Fruit fly (Drosophila melanogaster) whole organism, embryonic: ENCODE measurements around the gene CG43051.

Experiments
- Bdp1 ChIP-seq: fragments of 200-800 bp; sonication (Bioruptor generic); optimal IDR thresholded peaks from 3 replicates; lab custom pipeline; 2016; ENCODE audit warnings: missing biosample characterization, missing genetic modification characterization
- CG10147 ChIP-seq: fragments of 200-800 bp; sonication (Bioruptor generic); optimal IDR thresholded peaks from 2 replicates; lab custom pipeline; 2019; ENCODE audit warnings: missing biosample characterization, mild to moderate bottlenecking, missing genetic modification characterization, moderate library complexity
- CG1024 ChIP-seq: fragments of 200-800 bp; sonication (Bioruptor generic); IDR thresholded peaks from 2 replicates; pipeline ENCODE4 v1.3.6; 2022; ENCODE audit warnings: missing biosample characterization, missing genetic modification characterization
- CG10654 ChIP-seq: fragments of 200-800 bp; sonication (Bioruptor generic); optimal IDR thresholded peaks from 2 replicates; lab custom pipeline; 2016; ENCODE audit warnings: missing biosample characterization, missing genetic modification characterization
- CG12071 ChIP-seq: fragments of 200-800 bp; sonication (Bioruptor generic); optimal IDR thresholded peaks from 3 replicates; lab custom pipeline; 2018; ENCODE audit warnings: missing biosample characterization, mild to moderate bottlenecking, missing genetic modification characterization
- CG15601 ChIP-seq: fragments of 200-800 bp; sonication (Bioruptor generic); optimal IDR thresholded peaks from 3 replicates; lab custom pipeline; 2019; ENCODE audit warnings: missing biosample characterization, mild to moderate bottlenecking, missing genetic modification characterization, moderate library complexity
- CG17385 ChIP-seq: fragments of 200-800 bp; sonication (Bioruptor generic); optimal IDR thresholded peaks from 3 replicates; lab custom pipeline; 2018; ENCODE audit warnings: missing biosample characterization, mild to moderate bottlenecking, missing genetic modification characterization
- CG17612 ChIP-seq: fragments of 200-800 bp; sonication (Bioruptor generic); IDR thresholded peaks from 2 replicates; pipeline ENCODE4 v1.3.6; 2022; ENCODE audit warnings: missing biosample characterization, missing genetic modification characterization
- CG2712 ChIP-seq: fragments of 200-800 bp; optimal IDR thresholded peaks from 3 replicates; lab custom pipeline; 2019; ENCODE audit warnings: missing biosample characterization, mild to moderate bottlenecking, missing genetic modification characterization, moderate library complexity
- CG31441 ChIP-seq: fragments of 200-800 bp; sonication (Bioruptor generic); IDR thresholded peaks from 2 replicates; pipeline ENCODE4 v1.3.6; 2022; ENCODE audit warnings: missing biosample characterization, missing genetic modification characterization
- CG33213 ChIP-seq: fragments of 200-800 bp; sonication (Bioruptor generic); optimal IDR thresholded peaks from 3 replicates; lab custom pipeline; 2016; ENCODE audit warnings: missing biosample characterization, missing genetic modification characterization
- CG3407 ChIP-seq: fragments of 200-800 bp; sonication (Bioruptor generic); optimal IDR thresholded peaks from 2 replicates; lab custom pipeline; 2018; ENCODE audit warnings: missing biosample characterization, mild to moderate bottlenecking, missing genetic modification characterization
- CG4282 ChIP-seq: fragments of 200-800 bp; sonication (Bioruptor generic); optimal IDR thresholded peaks from 2 replicates; lab custom pipeline; 2016; ENCODE audit warnings: missing biosample characterization, missing genetic modification characterization
- CG4404 ChIP-seq: fragments of 200-800 bp; sonication (Bioruptor generic); IDR thresholded peaks from 2 replicates; pipeline ENCODE4 v1.3.6; 2022; ENCODE audit warnings: missing biosample characterization, missing genetic modification characterization
- CG6683 ChIP-seq: fragments of 200-800 bp; sonication (Bioruptor generic); optimal IDR thresholded peaks from 2 replicates; lab custom pipeline; 2017; ENCODE audit warnings: missing biosample characterization, mild to moderate bottlenecking, missing genetic modification characterization, missing genetic modification reagents
- CG6813 ChIP-seq: fragments of 200-800 bp; sonication (Bioruptor generic); optimal IDR thresholded peaks from 2 replicates; lab custom pipeline; 2017; ENCODE audit warnings: missing biosample characterization, missing genetic modification characterization, mild to moderate bottlenecking, moderate library complexity, missing genetic modification reagents
- CG6854 ChIP-seq: fragments of 200-800 bp; sonication (Bioruptor generic); optimal IDR thresholded peaks from 3 replicates; lab custom pipeline; 2017; ENCODE audit warnings: missing biosample characterization, mild to moderate bottlenecking, missing genetic modification characterization
- CG8388 ChIP-seq: fragments of 200-800 bp; sonication (Bioruptor generic); optimal IDR thresholded peaks from 2 replicates; lab custom pipeline; 2019; ENCODE audit warnings: missing biosample characterization, mild to moderate bottlenecking, missing genetic modification characterization, moderate library complexity
- CG8924 ChIP-seq: fragments of 200-800 bp; optimal IDR thresholded peaks from 3 replicates; lab custom pipeline; 2019; ENCODE audit warnings: missing biosample characterization, mild to moderate bottlenecking, missing genetic modification characterization, moderate library complexity
- CoRest ChIP-seq: fragments of 200-800 bp; sonication (Bioruptor generic); optimal IDR thresholded peaks from 3 replicates; lab custom pipeline; 2018; ENCODE audit warnings: missing biosample characterization, mild to moderate bottlenecking, missing genetic modification characterization, moderate library complexity
- Dek ChIP-seq: fragments of 200-800 bp; sonication (Bioruptor generic); optimal IDR thresholded peaks from 3 replicates; lab custom pipeline; 2019; ENCODE audit warnings: missing biosample characterization, mild to moderate bottlenecking, missing genetic modification characterization, moderate library complexity
- Eip74EF ChIP-seq, 2 experiments: fragments of 200-800 bp in 1 of 2; fragments of >200 bp in 1 of 2; sonication (Bioruptor generic) in 1 of 2; optimal IDR thresholded peaks; 2 replicates each; lab custom pipeline; 2017 to 2019; ENCODE audit warnings: missing biosample characterization in 2 of 2, missing genetic modification characterization in 2 of 2, mild to moderate bottlenecking in 1 of 2, moderate library complexity in 1 of 2
- Fer1 ChIP-seq: fragments of 200-800 bp; sonication (Bioruptor generic); optimal IDR thresholded peaks from 2 replicates; lab custom pipeline; 2017; ENCODE audit warnings: missing biosample characterization, mild to moderate bottlenecking, missing genetic modification characterization
- Hr51 ChIP-seq, 2 experiments: fragments of 200-800 bp; sonication (Bioruptor generic); optimal IDR thresholded peaks; 2 replicates in 1 of 2; 3 replicates in 1 of 2; lab custom pipeline; 2016 to 2018; ENCODE audit warnings: missing biosample characterization in 2 of 2, missing genetic modification characterization in 2 of 2, mild to moderate bottlenecking in 1 of 2, moderate library complexity in 1 of 2
- Max ChIP-seq: fragments of 200-800 bp; sonication (Bioruptor generic); optimal IDR thresholded peaks from 2 replicates; lab custom pipeline; 2016; ENCODE audit warnings: missing biosample characterization, mild to moderate bottlenecking, missing genetic modification characterization
- Meics ChIP-seq: fragments of 200-800 bp; sonication (Bioruptor generic); optimal IDR thresholded peaks from 2 replicates; lab custom pipeline; 2017; ENCODE audit warnings: missing biosample characterization, mild to moderate bottlenecking, missing genetic modification characterization
- Nf-YB ChIP-seq: fragments of 200-800 bp; sonication (Bioruptor generic); optimal IDR thresholded peaks from 3 replicates; lab custom pipeline; 2019; ENCODE audit warnings: missing biosample characterization, mild to moderate bottlenecking, missing genetic modification characterization, moderate library complexity
- Oaz ChIP-seq: fragments of 200-800 bp; sonication (Bioruptor generic); IDR thresholded peaks from 2 replicates; pipeline ENCODE4 v1.3.6; 2022; ENCODE audit warnings: missing biosample characterization, missing genetic modification characterization
- Opbp ChIP-seq: fragments of 200-800 bp; sonication (Bioruptor generic); IDR thresholded peaks from 3 replicates; pipeline ENCODE4 v1.3.6; 2022; ENCODE audit warnings: missing biosample characterization, missing genetic modification characterization; ENCODE audit not compliant: partially characterized antibody
- Pdp1 ChIP-seq, 2 experiments: fragments of 200-800 bp; sonication (Bioruptor generic); optimal IDR thresholded peaks; 3 replicates each; lab custom pipeline; 2016; ENCODE audit warnings: missing biosample characterization in 2 of 2, missing genetic modification characterization in 2 of 2, mild to moderate bottlenecking in 1 of 2, moderate library complexity in 1 of 2
- Ravus ChIP-seq: fragments of 200-800 bp; sonication (Bioruptor generic); IDR thresholded peaks from 2 replicates; pipeline ENCODE4 v1.3.6; 2022; ENCODE audit warnings: missing biosample characterization, missing genetic modification characterization
- TFAM ChIP-seq: fragments of 200-800 bp; sonication (Bioruptor generic); optimal IDR thresholded peaks from 2 replicates; lab custom pipeline; 2017; ENCODE audit warnings: missing biosample characterization, missing genetic modification characterization, inconsistent platforms
- Usf ChIP-seq: fragments of 200-800 bp; sonication (Bioruptor generic); optimal IDR thresholded peaks from 2 replicates; lab custom pipeline; 2017; ENCODE audit warnings: missing genotype, missing biosample characterization, missing genetic modification characterization
- ap ChIP-seq: fragments of 200-800 bp; sonication (Bioruptor generic); IDR thresholded peaks from 2 replicates; pipeline ENCODE4 v1.3.6; 2022; ENCODE audit warnings: missing biosample characterization, missing genetic modification characterization
- br ChIP-seq: fragments of >200 bp; optimal IDR thresholded peaks from 2 replicates; lab custom pipeline; 2017
- dimm ChIP-seq: fragments of 200-800 bp; sonication (Bioruptor generic); IDR thresholded peaks from 2 replicates; pipeline ENCODE4 v1.3.6; 2022; ENCODE audit warnings: missing biosample characterization, missing genetic modification characterization
- dmrt11E ChIP-seq: fragments of 200-800 bp; sonication (Bioruptor generic); optimal IDR thresholded peaks from 3 replicates; lab custom pipeline; 2018; ENCODE audit warnings: missing biosample characterization, mild to moderate bottlenecking, missing genetic modification characterization, moderate library complexity
- dysf ChIP-seq: fragments of 200-800 bp; sonication (Bioruptor generic); IDR thresholded peaks from 3 replicates; pipeline ENCODE4 v1.3.6; 2022; ENCODE audit warnings: missing biosample characterization, missing genetic modification characterization
- fd3F ChIP-seq: fragments of 200-800 bp; sonication (Bioruptor generic); optimal IDR thresholded peaks from 2 replicates; lab custom pipeline; 2018; ENCODE audit warnings: missing biosample characterization, mild to moderate bottlenecking, missing genetic modification characterization, moderate library complexity
- gem ChIP-seq: fragments of 200-800 bp; sonication (Bioruptor generic); optimal IDR thresholded peaks from 2 replicates; lab custom pipeline; 2019; ENCODE audit warnings: missing biosample characterization, mild to moderate bottlenecking, missing genetic modification characterization, moderate library complexity
- hth ChIP-seq: fragments of >200 bp; optimal IDR thresholded peaks from 2 replicates; lab custom pipeline; 2017; ENCODE audit warnings: inconsistent platforms
- ind ChIP-seq: fragments of 200-800 bp; sonication (Bioruptor generic); optimal IDR thresholded peaks from 3 replicates; lab custom pipeline; 2016; ENCODE audit warnings: missing biosample characterization, missing genetic modification characterization
- lab ChIP-seq: fragments of 200-800 bp; sonication (Bioruptor generic); optimal IDR thresholded peaks from 3 replicates; lab custom pipeline; 2017; ENCODE audit warnings: missing biosample characterization, missing genetic modification characterization, mild to moderate bottlenecking, moderate library complexity, missing genetic modification reagents
- pho ChIP-seq: fragments of 200-800 bp; sonication (Bioruptor generic); optimal IDR thresholded peaks from 2 replicates; lab custom pipeline; 2016; ENCODE audit warnings: missing biosample characterization, missing genetic modification characterization
- repo ChIP-seq: fragments of 200-800 bp; sonication (Bioruptor generic); optimal IDR thresholded peaks from 2 replicates; lab custom pipeline; 2016; ENCODE audit warnings: missing biosample characterization, missing genetic modification characterization
- sob ChIP-seq: fragments of 200-800 bp; sonication (Bioruptor generic); IDR thresholded peaks from 2 replicates; pipeline ENCODE4 v1.3.6; 2022; ENCODE audit warnings: missing biosample characterization, missing genetic modification characterization
- tup ChIP-seq: fragments of 200-800 bp; sonication (Bioruptor generic); optimal IDR thresholded peaks from 2 replicates; lab custom pipeline; 2016; ENCODE audit warnings: missing biosample characterization, mild to moderate bottlenecking, missing genetic modification characterization, moderate library complexity
- zf30C ChIP-seq: fragments of 200-800 bp; sonication (Bioruptor generic); optimal IDR thresholded peaks from 3 replicates; lab custom pipeline; 2018; ENCODE audit warnings: missing biosample characterization, mild to moderate bottlenecking, missing genetic modification characterization
- zfh2 ChIP-seq: fragments of 200-800 bp; sonication (Bioruptor generic); optimal IDR thresholded peaks from 2 replicates; lab custom pipeline; 2016; ENCODE audit warnings: missing biosample characterization, missing genetic modification characterization

Gene CG43051

dm6 chr2L:12465164-12466011 is 42.4 kb upstream of the CG43051 start (continued):
- TF ChIP-seq Hr51 (GFP tag; optimal IDR thresholded peaks at IDR 0.05; lab: Kevin White, UChicago) (no peak), sob (GFP tag; lab: Robert Waterston, UW) (no peak), Bdp1 (no peak), repo (GFP tag; lab: Kevin White, UChicago) (no peak), CG10147 (GFP tag; lab: Kevin White, UChicago) (peak; percentile 31), zfh2 (GFP tag; lab: Kevin White, UChicago) (no peak), CG17612 (GFP tag; lab: Robert Waterston, UW) (no peak), pho (GFP tag; lab: Kevin White, UChicago) (no peak), CG31441 (GFP tag; lab: Robert Waterston, UW) (peak; percentile 44; the same call in 1 of the 2 replicates), CG2712 (no peak), Nf-YB (GFP tag; lab: Kevin White, UChicago) (no peak), CG4404 (no peak), Ravus (no peak), dmrt11E (tag; lab: Kevin White, UChicago) (peak; percentile 59), dimm (GFP tag; lab: Robert Waterston, UW) (no peak), Pdp1 (GFP tag; optimal IDR thresholded peaks at IDR 0.05; lab: Kevin White, UChicago) (peak in 1 of 2 experiments; percentile 72), CG6854 (GFP tag; lab: Kevin White, UChicago) (no peak), br (lab: Kevin White, UChicago) (no peak), CG4282 (GFP tag; lab: Kevin White, UChicago) (no peak), CG17385 (GFP tag; lab: Kevin White, UChicago) (peak; percentile 5), fd3F (GFP tag; lab: Kevin White, UChicago) (no peak), hth (lab: Kevin White, UChicago) (no peak), Opbp (GFP tag; lab: Robert Waterston, UW) (no peak), lab (GFP tag; lab: Kevin White, UChicago) (peak; percentile 56), CG10654 (no peak), CG8924 (tag; lab: Kevin White, UChicago) (no peak), CG1024 (GFP tag; lab: Robert Waterston, UW) (no peak), CG8388 (GFP tag; lab: Kevin White, UChicago) (peak; percentile 17), ap (GFP tag; lab: Robert Waterston, UW) (no peak), Eip74EF (GFP tag; optimal IDR thresholded peaks at IDR 0.05; lab: Kevin White, UChicago) (peak in 1 of 2 experiments; percentile 23), Meics (no peak), Max (GFP tag; lab: Kevin White, UChicago) (peak; percentile 39), dysf (GFP tag; lab: Robert Waterston, UW) (no peak), CG15601 (no peak), zf30C (GFP tag; lab: Kevin White, UChicago) (no peak), tup (GFP tag; lab: Kevin White, UChicago) (no peak), CG3407 (GFP tag; lab: Kevin White, UChicago) (peak; percentile 65), gem (tag; lab: Kevin White, UChicago) (peak; percentile 56), CG6813 (GFP tag; lab: Kevin White, UChicago) (peak; percentile 70), TFAM (no peak), CG6683 (GFP tag; lab: Kevin White, UChicago) (no peak), Fer1 (peak; percentile 37), ind (GFP tag; lab: Kevin White, UChicago) (no peak), Dek (no peak), Usf (GFP tag; lab: Kevin White, UChicago) (no peak), CG12071 (GFP tag; lab: Kevin White, UChicago) (peak; percentile 53), CoRest (no peak), CG33213 (GFP tag; lab: Kevin White, UChicago) (no peak), Oaz (no peak)
